Worm (Caenorhabditis elegans): ENCODE results near the gene ZC395.5.

The ZC395.5 gene

ce11 chrIII:5248706-5249105, 18.9 kb upstream of the ZC395.5 start:
- TF ChIP-seq unc-62 (GFP tag; optimal IDR thresholded peaks at IDR 0.05) = no peak

- no peak for TF ChIP-seq unc-62 (GFP tag; optimal IDR thresholded peaks at IDR 0.05)
Measured at ce11 chrIII:5254108-5254507, 13.5 kb upstream of the ZC395.5 start, which contains the start of the genes sumv-1 and gop-1. Gene sumv-1 (minus strand): TSS chrIII:5254187. Gene gop-1 (plus strand): TSS chrIII:5254438.

- no peak for TF ChIP-seq unc-62 (GFP tag; optimal IDR thresholded peaks at IDR 0.05)
Measured at ce11 chrIII:5258918-5259317, 8.7 kb upstream of the ZC395.5 start, which contains the start of gene gop-2. Gene gop-2 (plus strand): TSS chrIII:5259023.

- no peak for TF ChIP-seq unc-62 (GFP tag; optimal IDR thresholded peaks at IDR 0.05)
Measured at ce11 chrIII:5260394-5260793, 7.3 kb upstream of the ZC395.5 start, which contains the start of gene gop-3. Gene gop-3 (plus strand): TSS chrIII:5260694.

ce11 chrIII:5263299-5263993, 4.2 kb upstream of the ZC395.5 start, which contains the start of the genes C34E10.9 and hap-1:
Gene C34E10.9 (minus strand): TSS chrIII:5263399.
Gene hap-1 (plus strand): TSS chrIII:5263943.
- no peak for TF ChIP-seq unc-62 (GFP tag; optimal IDR thresholded peaks at IDR 0.05)

- no peak for TF ChIP-seq unc-62 (GFP tag; optimal IDR thresholded peaks at IDR 0.05)
Measured at ce11 chrIII:5264813-5265212, 2.8 kb upstream of the ZC395.5 start, which contains the start of gene gro-1. Gene gro-1 (plus strand): TSS chrIII:5265113.

- TF ChIP-seq unc-62 (GFP tag; optimal IDR thresholded peaks at IDR 0.05) = no peak
Measured at ce11 chrIII:5268486-5268885, 838 bp downstream of the ZC395.5 start.

- TF ChIP-seq unc-62 (GFP tag; optimal IDR thresholded peaks at IDR 0.05) = no peak
Measured at ce11 chrIII:5269814-5270213, 2.2 kb downstream of the ZC395.5 start, which contains the start of gene ZC395.4. Gene ZC395.4 (plus strand): TSS chrIII:5270114.

ce11 chrIII:5273396-5273857, 5.8 kb downstream of the ZC395.5 start, which contains the start of gene ztf-8:
Gene ztf-8 (minus strand): TSS chrIII:5273471.
- no peak for TF ChIP-seq unc-62 (GFP tag; optimal IDR thresholded peaks at IDR 0.05)

- no peak for TF ChIP-seq unc-62 (GFP tag; optimal IDR thresholded peaks at IDR 0.05)
Measured at ce11 chrIII:5274250-5274649, 6.6 kb downstream of the ZC395.5 start.

- TF ChIP-seq unc-62 (GFP tag; optimal IDR thresholded peaks at IDR 0.05) = no peak
Measured at ce11 chrIII:5274715-5275355, 7.2 kb downstream of the ZC395.5 start, which contains the start of the genes daf-41 and toc-1. Gene daf-41 (minus strand): TSS chrIII:5274765. Gene toc-1 (plus strand): TSS chrIII:5275251.

- no peak for TF ChIP-seq unc-62 (GFP tag; optimal IDR thresholded peaks at IDR 0.05)
Measured at ce11 chrIII:5277740-5278139, 10.1 kb downstream of the ZC395.5 start, which contains the start of gene clk-1. Gene clk-1 (plus strand): TSS chrIII:5277894.

- TF ChIP-seq unc-62 (GFP tag; optimal IDR thresholded peaks at IDR 0.05) = no peak
Measured at ce11 chrIII:5280228-5280627, 12.6 kb downstream of the ZC395.5 start.

ce11 chrIII:5285484-5285883, 17.8 kb downstream of the ZC395.5 start:
- TF ChIP-seq unc-62 (GFP tag; optimal IDR thresholded peaks at IDR 0.05) = no peak

- TF ChIP-seq unc-62 (GFP tag; optimal IDR thresholded peaks at IDR 0.05) = no peak
Measured at ce11 chrIII:5286205-5286604, 18.6 kb downstream of the ZC395.5 start, which contains the start of gene ZC395.11. Gene ZC395.11 (minus strand): TSS chrIII:5286305.

ce11 chrIII:5287877-5288276, 20.2 kb downstream of the ZC395.5 start, which contains the start of gene T15B12.1:
Gene T15B12.1 (plus strand): TSS chrIII:5288177.
- TF ChIP-seq unc-62 (GFP tag; optimal IDR thresholded peaks at IDR 0.05) = no peak
